Worm (Caenorhabditis elegans): ENCODE results near the gene R08C7.1.

DNA sequence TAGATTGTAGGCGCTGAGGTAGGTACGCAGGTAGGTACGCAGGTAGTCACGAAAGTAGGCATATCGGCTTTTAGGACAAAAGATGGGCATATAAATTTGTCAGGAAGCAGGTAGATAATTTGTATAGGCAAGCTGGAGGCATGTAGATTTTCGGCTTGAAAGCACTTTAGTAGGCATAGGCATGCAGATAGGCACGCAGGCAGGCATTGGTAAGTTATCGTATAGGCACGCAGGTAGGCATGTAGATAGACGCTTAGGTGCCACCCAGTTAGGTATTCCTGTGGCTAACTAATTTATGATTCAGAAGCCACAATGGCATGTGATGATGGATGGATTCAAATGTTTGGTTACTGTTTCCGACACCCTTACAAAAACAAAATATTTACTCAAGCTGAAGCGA, 28.6 kb upstream of the R08C7.1 start:
- TF ChIP-seq pqm-1 (tag; optimal IDR thresholded peaks at IDR 0.05) (no peak), R02D3.7 (tag; optimal IDR thresholded peaks at IDR 0.05) (no peak), snpc-4 (tag; optimal IDR thresholded peaks at IDR 0.05) (no peak), nhr-76 (tag; optimal IDR thresholded peaks at IDR 0.05) (no peak), aly-2 (tag; optimal IDR thresholded peaks at IDR 0.05) (no peak), lin-39 (tag; optimal IDR thresholded peaks at IDR 0.05) (no peak), jun-1 (tag; optimal IDR thresholded peaks at IDR 0.05) (no peak), ZK546.5 (tag; optimal IDR thresholded peaks at IDR 0.05) (no peak), pha-4 (tag; optimal IDR thresholded peaks at IDR 0.05) (no peak), nhr-11 (tag; optimal IDR thresholded peaks at IDR 0.05) (no peak), ama-1 (optimal IDR thresholded peaks at IDR 0.05) (no peak), fkh-10 (GFP tag; optimal IDR thresholded peaks at IDR 0.05) (no peak), nhr-237 (tag; optimal IDR thresholded peaks at IDR 0.05) (no peak), lin-15B (tag; optimal IDR thresholded peaks at IDR 0.05) (no peak)

Data from whole organism, L3 larva.